Worm (Caenorhabditis elegans) whole organism, L4 larva: ENCODE data around the gene Y39B6A.7.

Source experiments
- ama-1 ChIP-seq: fragments of 150-350 bp; optimal IDR thresholded peaks from 2 replicates; lab custom pipeline; 2014; ENCODE audit warnings: inconsistent platforms, mixed read lengths
- ceh-20 ChIP-seq: fragments of 200-800 bp; sonication (Bioruptor generic); IDR thresholded peaks from 2 replicates; pipeline ENCODE4 v1.3.6; 2022; ENCODE audit warnings: missing genetic modification reagents, missing genetic modification characterization, missing compliant biosample characterization
- ceh-82 ChIP-seq: sonication (generic microtip); optimal IDR thresholded peaks from 2 replicates; lab custom pipeline; 2017; ENCODE audit warnings: missing biosample characterization, missing genetic modification characterization
- fkh-10 ChIP-seq: fragments of 150-350 bp; optimal IDR thresholded peaks from 2 replicates; lab custom pipeline; 2014; ENCODE audit warnings: missing biosample characterization, missing genetic modification reagents, missing genetic modification characterization
- hif-1 ChIP-seq, 2 experiments: sonication (generic microtip); optimal IDR thresholded peaks; 2 replicates each; lab custom pipeline; 2016 to 2017; ENCODE audit warnings: missing compliant biosample characterization in 2 of 2, missing genetic modification characterization in 2 of 2, missing genetic modification reagents in 2 of 2, missing genotype in 2 of 2, mild to moderate bottlenecking in 1 of 2
- lin-39 ChIP-seq: fragments of 150-350 bp; optimal IDR thresholded peaks from 2 replicates; lab custom pipeline; 2014; ENCODE audit warnings: missing biosample characterization, missing genetic modification reagents, missing genetic modification characterization
- lir-3 ChIP-seq: sonication (generic microtip); optimal IDR thresholded peaks from 2 replicates; lab custom pipeline; 2016; ENCODE audit warnings: mild to moderate bottlenecking, missing genetic modification characterization, missing compliant biosample characterization
- mes-2 ChIP-seq: sonication (generic microtip); optimal IDR thresholded peaks from 2 replicates; lab custom pipeline; 2016; ENCODE audit warnings: missing genotype, mild to moderate bottlenecking, missing genetic modification characterization, missing compliant biosample characterization; ENCODE audit not compliant: poor library complexity, severe bottlenecking
- nhr-41 ChIP-seq: fragments of 200-800 bp; sonication (Bioruptor generic); IDR thresholded peaks from 2 replicates; pipeline ENCODE4 v1.3.6; 2022; ENCODE audit warnings: missing genetic modification reagents, missing genetic modification characterization, missing compliant biosample characterization
- pha-4 ChIP-seq, 2 experiments: fragments of 150-350 bp in 1 of 2; fragments of 200-800 bp in 1 of 2; sonication (Bioruptor generic) in 1 of 2; IDR thresholded peaks in 1 of 2; optimal IDR thresholded peaks in 1 of 2; 2 replicates each; pipeline versions ENCODE4 v1.3.6 to Lab custom; 2014 to 2022; ENCODE audit warnings: missing genetic modification characterization in 2 of 2, missing genetic modification reagents in 2 of 2, missing biosample characterization in 1 of 2, missing compliant biosample characterization in 1 of 2
- snpc-4 ChIP-seq: fragments of 150-350 bp; optimal IDR thresholded peaks from 2 replicates; lab custom pipeline; 2014; ENCODE audit warnings: missing biosample characterization, missing genetic modification characterization
- tag-97 ChIP-seq: fragments of 200-800 bp; sonication (Bioruptor generic); IDR thresholded peaks from 2 replicates; pipeline ENCODE4 v1.3.6; 2022; ENCODE audit warnings: missing genetic modification characterization, missing compliant biosample characterization

ce11 chrV:19124586-19124985, 24.4 kb downstream of the Y39B6A.7 start, which contains the start of gene bed-1:
- TF ChIP-seq nhr-41 (GFP tag; lab: Robert Waterston, UW) (no peak), lin-39 (tag; lab: Kevin White, UChicago) (no peak), snpc-4 (tag; lab: Kevin White, UChicago) (no peak), ceh-20 (GFP tag; lab: Robert Waterston, UW) (no peak), mes-2 (no peak), lir-3 (tag; lab: Kevin White, UChicago) (no peak), ama-1 (lab: Kevin White, UChicago) (no peak), pha-4 (GFP tag; IDR thresholded peaks at IDR 0.05; lab: Robert Waterston, UW) (no peak), pha-4 (tag; optimal IDR thresholded peaks at IDR 0.05; lab: Kevin White, UChicago) (no peak), fkh-10 (no peak), hif-1 (tag; optimal IDR thresholded peaks at IDR 0.05; lab: Kevin White, UChicago) (no peak), ceh-82 (tag; lab: Kevin White, UChicago) (no peak), tag-97 (GFP tag; lab: Robert Waterston, UW) (no peak)
